Worm (Caenorhabditis elegans) whole organism, late embryonic: ENCODE measurements around the gene flp-27.

Source experiments
- C08G9.2 ChIP-seq: sonication (generic microtip); optimal IDR thresholded peaks from 2 replicates; lab custom pipeline; 2016; ENCODE audit warnings: mild to moderate bottlenecking, missing genetic modification characterization, moderate library complexity, missing compliant biosample characterization
- Y22D7AL.16 ChIP-seq: sonication (generic microtip); optimal IDR thresholded peaks from 2 replicates; lab custom pipeline; 2016; ENCODE audit warnings: missing genetic modification characterization, missing compliant biosample characterization
- ama-1 ChIP-seq: fragments of 150-350 bp; optimal IDR thresholded peaks from 2 replicates; lab custom pipeline; 2014
- ceh-14 ChIP-seq: sonication (generic microtip); optimal IDR thresholded peaks from 2 replicates; lab custom pipeline; 2016; ENCODE audit warnings: missing genotype, missing genetic modification characterization, missing compliant biosample characterization
- ceh-24 ChIP-seq: sonication (generic microtip); optimal IDR thresholded peaks from 2 replicates; lab custom pipeline; 2016; ENCODE audit warnings: mild to moderate bottlenecking, missing genetic modification characterization, missing compliant biosample characterization
- ceh-31 ChIP-seq: sonication (generic microtip); optimal IDR thresholded peaks from 2 replicates; lab custom pipeline; 2016; ENCODE audit warnings: missing genetic modification characterization, missing compliant biosample characterization
- ceh-45 ChIP-seq: fragments of 200-800 bp; sonication (Bioruptor generic); IDR thresholded peaks from 2 replicates; pipeline ENCODE4 v1.3.6; 2022; ENCODE audit warnings: missing genetic modification reagents, missing genetic modification characterization, missing compliant biosample characterization
- ceh-48 ChIP-seq: sonication (generic microtip); optimal IDR thresholded peaks from 2 replicates; lab custom pipeline; 2016; ENCODE audit warnings: missing genetic modification characterization, inconsistent platforms, missing compliant biosample characterization
- ceh-6 ChIP-seq: fragments of 200-800 bp; sonication (Bioruptor generic); optimal IDR thresholded peaks from 2 replicates; lab custom pipeline; 2018; ENCODE audit warnings: mild to moderate bottlenecking, missing genetic modification characterization, missing compliant biosample characterization
- ceh-9 ChIP-seq: sonication (generic microtip); optimal IDR thresholded peaks from 2 replicates; lab custom pipeline; 2016; ENCODE audit warnings: mild to moderate bottlenecking, missing genetic modification characterization, inconsistent platforms, missing compliant biosample characterization
- dmd-4 ChIP-seq: sonication (generic microtip); optimal IDR thresholded peaks from 2 replicates; lab custom pipeline; 2016; ENCODE audit warnings: borderline replicate concordance, missing genetic modification characterization, missing compliant biosample characterization
- dve-1 ChIP-seq: sonication (generic microtip); optimal IDR thresholded peaks from 2 replicates; lab custom pipeline; 2017; ENCODE audit warnings: antibody characterized with exemption, mild to moderate bottlenecking, missing genetic modification characterization, missing compliant biosample characterization
- elt-2 ChIP-seq: sonication (generic microtip); optimal IDR thresholded peaks from 2 replicates; lab custom pipeline; 2016; ENCODE audit warnings: missing genetic modification reagents, missing genetic modification characterization, missing compliant biosample characterization
- ets-4 ChIP-seq: sonication (generic microtip); optimal IDR thresholded peaks from 2 replicates; lab custom pipeline; 2016; ENCODE audit warnings: missing genetic modification characterization, missing compliant biosample characterization
- fax-1 ChIP-seq: sonication (generic microtip); optimal IDR thresholded peaks from 2 replicates; lab custom pipeline; 2016; ENCODE audit warnings: missing genotype, missing genetic modification characterization, missing compliant biosample characterization
- fkh-10 ChIP-seq: fragments of 150-350 bp; optimal IDR thresholded peaks from 2 replicates; lab custom pipeline; 2014; ENCODE audit warnings: missing biosample characterization, missing genetic modification reagents, missing genetic modification characterization
- fkh-6 ChIP-seq: sonication (generic microtip); optimal IDR thresholded peaks from 2 replicates; lab custom pipeline; 2016; ENCODE audit warnings: missing genetic modification characterization, missing compliant biosample characterization
- gmeb-2 ChIP-seq: sonication (generic microtip); optimal IDR thresholded peaks from 2 replicates; lab custom pipeline; 2016; ENCODE audit warnings: missing genetic modification characterization, inconsistent platforms, missing compliant biosample characterization
- hlh-15 ChIP-seq: sonication (generic microtip); optimal IDR thresholded peaks from 2 replicates; lab custom pipeline; 2016; ENCODE audit warnings: missing genetic modification characterization, missing compliant biosample characterization
- hlh-30 ChIP-seq: sonication (generic microtip); optimal IDR thresholded peaks from 2 replicates; lab custom pipeline; 2017; ENCODE audit warnings: antibody characterized with exemption, missing genetic modification characterization, missing compliant biosample characterization; ENCODE audit not compliant: insufficient read depth
- hlh-6 ChIP-seq: sonication (generic microtip); optimal IDR thresholded peaks from 2 replicates; lab custom pipeline; 2016; ENCODE audit warnings: missing genotype, missing genetic modification characterization, missing compliant biosample characterization
- madf-2 ChIP-seq: sonication (generic microtip); optimal IDR thresholded peaks from 2 replicates; lab custom pipeline; 2017; ENCODE audit warnings: missing genetic modification characterization, missing compliant biosample characterization
- nhr-232 ChIP-seq: sonication (generic microtip); optimal IDR thresholded peaks from 2 replicates; lab custom pipeline; 2016; ENCODE audit warnings: missing genetic modification characterization, missing compliant biosample characterization
- odd-2 ChIP-seq: sonication (generic microtip); optimal IDR thresholded peaks from 2 replicates; lab custom pipeline; 2017; ENCODE audit warnings: antibody characterized with exemption, mild to moderate bottlenecking, missing genetic modification characterization, missing compliant biosample characterization
- pag-3 ChIP-seq: sonication (generic microtip); optimal IDR thresholded peaks from 2 replicates; lab custom pipeline; 2016; ENCODE audit warnings: missing compliant biosample characterization, missing genetic modification characterization, borderline replicate concordance
- pat-9 ChIP-seq: fragments of 200-800 bp; sonication (Bioruptor generic); optimal IDR thresholded peaks from 2 replicates; lab custom pipeline; 2018; ENCODE audit warnings: mild to moderate bottlenecking, missing genetic modification characterization, moderate library complexity, missing compliant biosample characterization
- pha-4 ChIP-seq: fragments of 150-350 bp; optimal IDR thresholded peaks from 2 replicates; lab custom pipeline; 2018; ENCODE audit warnings: missing biosample characterization, missing genetic modification reagents, missing genetic modification characterization
- pqm-1 ChIP-seq: sonication (generic microtip); optimal IDR thresholded peaks from 2 replicates; lab custom pipeline; 2016; ENCODE audit warnings: missing genetic modification characterization, missing compliant biosample characterization
- rnt-1 ChIP-seq: sonication (generic microtip); optimal IDR thresholded peaks from 2 replicates; lab custom pipeline; 2016; ENCODE audit warnings: missing genetic modification characterization, missing compliant biosample characterization
- sdc-2 ChIP-seq: sonication (generic microtip); optimal IDR thresholded peaks from 2 replicates; lab custom pipeline; 2016; ENCODE audit warnings: missing genotype, missing genetic modification characterization, missing compliant biosample characterization
- sox-2 ChIP-seq: fragments of 200-800 bp; sonication (Bioruptor generic); IDR thresholded peaks from 2 replicates; pipeline ENCODE4 v1.3.6; 2022; ENCODE audit warnings: missing genetic modification reagents, missing genetic modification characterization, missing compliant biosample characterization
- syd-9 ChIP-seq: sonication (generic microtip); optimal IDR thresholded peaks from 2 replicates; lab custom pipeline; 2016; ENCODE audit warnings: mild to moderate bottlenecking, missing genetic modification characterization, moderate library complexity, missing compliant biosample characterization
- tbx-2 ChIP-seq: sonication (generic microtip); optimal IDR thresholded peaks from 2 replicates; lab custom pipeline; 2016; ENCODE audit warnings: missing genetic modification characterization, missing compliant biosample characterization
- tbx-7 ChIP-seq: sonication (generic microtip); optimal IDR thresholded peaks from 2 replicates; lab custom pipeline; 2016; ENCODE audit warnings: missing genotype, missing genetic modification characterization, missing compliant biosample characterization
- unc-42 ChIP-seq: sonication (generic microtip); optimal IDR thresholded peaks from 2 replicates; lab custom pipeline; 2016; ENCODE audit warnings: missing genotype, missing genetic modification characterization, missing compliant biosample characterization
- unc-55 ChIP-seq: sonication (generic microtip); optimal IDR thresholded peaks from 2 replicates; lab custom pipeline; 2017; ENCODE audit warnings: missing biosample characterization, missing genetic modification reagents, missing genetic modification characterization
- zip-5 ChIP-seq: sonication (generic microtip); optimal IDR thresholded peaks from 2 replicates; lab custom pipeline; 2016; ENCODE audit warnings: missing genetic modification characterization, missing compliant biosample characterization

Gene flp-27

ce11 chrII:5697338-5697737 is 16.5 kb downstream of the flp-27 start:
- no peak for TF ChIP-seq dmd-4 (tag; lab: Kevin White, UChicago)
- TF ChIP-seq pqm-1 (tag; lab: Kevin White, UChicago), result no peak
- no peak for TF ChIP-seq fkh-6
- TF ChIP-seq nhr-232, result no peak
- no peak for TF ChIP-seq syd-9 (tag; lab: Kevin White, UChicago)
- no peak for TF ChIP-seq fkh-10
- no peak for TF ChIP-seq zip-5 (tag; lab: Kevin White, UChicago)

- TF ChIP-seq tbx-7 (no peak), hlh-30 (tag; lab: Kevin White, UChicago) (no peak), elt-2 (tag; lab: Kevin White, UChicago) (peak; percentile 29)
- TF ChIP-seq, all 69 proteins: peak for 1
Observed at ce11 chrII:5698254-5698653, 17.5 kb downstream of the flp-27 start.

- TF ChIP-seq hlh-30 (tag; lab: Kevin White, UChicago) (no peak), ceh-48 (no peak), pag-3 (tag; lab: Kevin White, UChicago) (no peak), dmd-4 (tag; lab: Kevin White, UChicago) (no peak), ceh-9 (tag; lab: Kevin White, UChicago) (no peak), zip-5 (tag; lab: Kevin White, UChicago) (no peak), pqm-1 (tag; lab: Kevin White, UChicago) (no peak), ceh-24 (tag; lab: Kevin White, UChicago) (no peak), ama-1 (lab: Kevin White, UChicago) (no peak)
Observed at ce11 chrII:5698869-5699268, 18.1 kb downstream of the flp-27 start, which contains the start of the genes C25H3.10 and C25H3.1. TSS of gene C25H3.10 (minus strand) at chrII:5698969. TSS of gene C25H3.1 (plus strand) at chrII:5699071.

- no peak for TF ChIP-seq ceh-6 (GFP tag; lab: Kevin White, UChicago)
- no peak for TF ChIP-seq pha-4 (tag; lab: Kevin White, UChicago)
- TF ChIP-seq hlh-15 (tag; lab: Kevin White, UChicago), result no peak
- TF ChIP-seq unc-55 (GFP tag; lab: Kevin White, UChicago), result no peak
- no peak for TF ChIP-seq gmeb-2 (tag; lab: Kevin White, UChicago)
- TF ChIP-seq odd-2 (tag; lab: Kevin White, UChicago), result no peak
- TF ChIP-seq pag-3 (tag; lab: Kevin White, UChicago), result no peak
- no peak for TF ChIP-seq madf-2 (tag; lab: Kevin White, UChicago)
- no peak for TF ChIP-seq sdc-2
- TF ChIP-seq dve-1 (tag; lab: Kevin White, UChicago), result peak; percentile 39
- TF ChIP-seq rnt-1 (tag; lab: Kevin White, UChicago), result no peak
- no peak for TF ChIP-seq ets-4
- TF ChIP-seq ceh-45 (GFP tag; lab: Robert Waterston, UW), result no peak
- TF ChIP-seq ama-1 (lab: Kevin White, UChicago), result peak; percentile 66
- no peak for TF ChIP-seq Y22D7AL.16 (tag; lab: Kevin White, UChicago)
- no peak for TF ChIP-seq syd-9 (tag; lab: Kevin White, UChicago)
- TF ChIP-seq C08G9.2, result no peak
- no peak for TF ChIP-seq hlh-6 (tag; lab: Kevin White, UChicago)
- TF ChIP-seq nhr-232, result no peak
- TF ChIP-seq hlh-30 (tag; lab: Kevin White, UChicago), result peak; percentile 15
- no peak for TF ChIP-seq dmd-4 (tag; lab: Kevin White, UChicago)
- TF ChIP-seq elt-2 (tag; lab: Kevin White, UChicago), result peak; percentile 21
- TF ChIP-seq sox-2 (GFP tag; lab: Robert Waterston, UW), result no peak
- no peak for TF ChIP-seq pqm-1 (tag; lab: Kevin White, UChicago)
Observed at ce11 chrII:5701485-5701884, 20.7 kb downstream of the flp-27 start.

ce11 chrII:5702611-5703192 is 21.9 kb downstream of the flp-27 start:
- no peak for TF ChIP-seq gmeb-2 (tag; lab: Kevin White, UChicago)
- TF ChIP-seq tbx-2 (tag; lab: Kevin White, UChicago), result no peak
- TF ChIP-seq ceh-14, result no peak
- TF ChIP-seq ceh-31 (tag; lab: Kevin White, UChicago), result peak; percentile 62
- TF ChIP-seq sox-2 (GFP tag; lab: Robert Waterston, UW), result no peak
- TF ChIP-seq dmd-4 (tag; lab: Kevin White, UChicago), result no peak
- no peak for TF ChIP-seq pat-9
- no peak for TF ChIP-seq hlh-6 (tag; lab: Kevin White, UChicago)
- peak; percentile 49 for TF ChIP-seq unc-42 (tag; lab: Kevin White, UChicago)
- no peak for TF ChIP-seq ama-1 (lab: Kevin White, UChicago)
- no peak for TF ChIP-seq fax-1
